Worm (Caenorhabditis elegans): ENCODE data around the gene ttbk-6.

DNA sequence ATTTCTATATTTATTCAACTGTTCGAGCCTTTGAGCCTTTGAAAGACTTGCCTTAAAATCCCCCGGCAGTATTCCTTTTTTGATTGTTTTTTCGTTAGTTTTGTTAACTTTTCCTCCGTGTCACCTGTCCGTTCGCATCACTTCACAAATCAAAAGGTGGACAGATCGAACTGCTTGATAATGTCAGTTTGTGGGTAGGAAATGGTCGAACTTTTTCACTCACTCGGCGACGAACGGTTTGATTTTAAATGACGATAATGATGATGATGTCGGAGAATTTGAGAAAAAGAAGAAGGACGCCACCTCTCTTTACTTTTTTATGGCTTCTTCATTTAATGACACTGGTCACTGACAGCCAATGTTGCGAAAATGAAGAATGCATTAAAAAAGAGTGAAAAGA is 44.6 kb downstream of the ttbk-6 start:
- TF ChIP-seq hmbx-1 (tag; optimal IDR thresholded peaks at IDR 0.05) (no peak), ama-1 (optimal IDR thresholded peaks at IDR 0.05) (no peak), flt-1 (GFP tag; IDR thresholded peaks at IDR 0.05) (no peak), tbx-37 (GFP tag; conservative IDR thresholded peaks at IDR 0.05) (no peak), ets-7 (tag; optimal IDR thresholded peaks at IDR 0.05) (no peak), pes-1 (GFP tag; IDR thresholded peaks at IDR 0.05) (no peak)
